Worm (Caenorhabditis elegans): ENCODE data around the gene gskl-1.
A peak's percentile ranks its signal among the peaks of the same experiment; 100 is the strongest.

Gene gskl-1

ce11 chrII:10959138-10959537 is 11.8 kb downstream of the gskl-1 start:
- TF ChIP-seq nhr-20 (tag; optimal IDR thresholded peaks at IDR 0.05) (no peak), aly-2 (tag; optimal IDR thresholded peaks at IDR 0.05) (no peak), elt-2 (tag; optimal IDR thresholded peaks at IDR 0.05) (no peak), snpc-4 (tag; optimal IDR thresholded peaks at IDR 0.05) (no peak), aha-1 (tag; optimal IDR thresholded peaks at IDR 0.05) (no peak), efl-3 (GFP tag; optimal IDR thresholded peaks at IDR 0.05) (no peak), ets-5 (GFP tag; IDR thresholded peaks at IDR 0.05) (no peak), zip-4 (GFP tag; optimal IDR thresholded peaks at IDR 0.05) (no peak), ztf-4 (tag; optimal IDR thresholded peaks at IDR 0.05) (no peak), egl-27 (tag; optimal IDR thresholded peaks at IDR 0.05) (no peak), nhr-28 (tag; optimal IDR thresholded peaks at IDR 0.05) (no peak), swsn-7 (tag; optimal IDR thresholded peaks at IDR 0.05) (no peak), fkh-4 (tag; optimal IDR thresholded peaks at IDR 0.05; ENCODE audit: borderline replicate concordance) (no peak), pax-3 (tag; optimal IDR thresholded peaks at IDR 0.05) (no peak), lsy-2 (tag; optimal IDR thresholded peaks at IDR 0.05) (no peak), fkh-8 (tag; optimal IDR thresholded peaks at IDR 0.05) (no peak), ama-1 (optimal IDR thresholded peaks at IDR 0.05) (no peak), fos-1 (tag; optimal IDR thresholded peaks at IDR 0.05) (no peak), pqm-1 (tag; optimal IDR thresholded peaks at IDR 0.05) (no peak)

ce11 chrII:10959676-10960075 is 12.3 kb downstream of the gskl-1 start:
- TF ChIP-seq dsc-1 (tag; optimal IDR thresholded peaks at IDR 0.05) (no peak), blmp-1 (tag; optimal IDR thresholded peaks at IDR 0.05) (peak; percentile 69)

ce11 chrII:10964748-10965147 is 17.4 kb downstream of the gskl-1 start:
- TF ChIP-seq lin-14 (GFP tag; optimal IDR thresholded peaks at IDR 0.05) (peak; percentile 6), sptf-1 (tag; optimal IDR thresholded peaks at IDR 0.05) (no peak)

ce11 chrII:10970625-10971024 is 23.3 kb downstream of the gskl-1 start:
- TF ChIP-seq ceh-90 (tag; optimal IDR thresholded peaks at IDR 0.05) (no peak), sox-4 (tag; optimal IDR thresholded peaks at IDR 0.05) (no peak), efl-1 (optimal IDR thresholded peaks at IDR 0.05) (no peak), efl-1 (GFP tag; optimal IDR thresholded peaks at IDR 0.05 in 1 of 2) (peak in 1 of 2 experiments; percentile 28), nhr-85 (tag) (no peak), lin-14 (GFP tag; optimal IDR thresholded peaks at IDR 0.05) (peak; percentile 21), nhr-47 (tag; optimal IDR thresholded peaks at IDR 0.05) (peak; percentile 27), egl-13 (tag; optimal IDR thresholded peaks at IDR 0.05) (peak; percentile 69), unc-86 (tag; optimal IDR thresholded peaks at IDR 0.05) (peak; percentile 29)

ce11 chrII:10971677-10972076 is 24.3 kb downstream of the gskl-1 start:
- TF ChIP-seq unc-62 (GFP tag; optimal IDR thresholded peaks at IDR 0.05), result no peak
- TF ChIP-seq jun-1 (tag; optimal IDR thresholded peaks at IDR 0.05), result no peak
- TF ChIP-seq lin-14 (GFP tag; optimal IDR thresholded peaks at IDR 0.05), result peak; percentile 35
- no peak for TF ChIP-seq ceh-82 (tag; optimal IDR thresholded peaks at IDR 0.05)
- TF ChIP-seq unc-98 (GFP tag; IDR thresholded peaks at IDR 0.05), result no peak
- TF ChIP-seq elt-2 (tag; optimal IDR thresholded peaks at IDR 0.05), result no peak

ce11 chrII:10975239-10975638 is 27.9 kb downstream of the gskl-1 start, which contains the start of gene ptp-3:
Gene ptp-3 (plus strand): TSS chrII:10975539.
- TF ChIP-seq tlp-1 (tag; optimal IDR thresholded peaks at IDR 0.05) (no peak), lin-15B (tag; optimal IDR thresholded peaks at IDR 0.05) (no peak), isw-1 (GFP tag; IDR thresholded peaks at IDR 0.05) (no peak), lin-13 (GFP tag; optimal IDR thresholded peaks at IDR 0.05) (no peak), lin-14 (GFP tag; optimal IDR thresholded peaks at IDR 0.05) (no peak)
